Worm (Caenorhabditis elegans): ENCODE results near the gene srr-1.

Gene srr-1

DNA sequence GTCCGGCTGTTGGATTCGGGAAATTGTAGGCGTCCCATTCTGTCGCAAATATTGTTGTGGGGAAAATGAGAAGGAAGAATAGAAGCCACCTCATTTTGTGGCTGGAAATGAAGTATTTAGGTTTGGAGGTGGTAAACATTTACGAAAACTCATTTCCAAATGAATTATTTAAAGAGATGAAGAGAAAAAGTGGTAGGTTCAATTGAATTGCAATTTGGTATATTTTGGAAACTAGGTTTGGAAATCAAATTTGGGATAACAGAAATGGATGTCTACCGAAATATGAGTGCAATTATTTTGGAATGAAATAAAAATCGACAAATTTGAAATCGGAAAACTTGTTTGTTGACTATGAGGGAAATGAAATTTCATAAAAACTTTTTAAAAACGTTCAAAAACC is 44.7 kb downstream of the srr-1 start, which contains the start of gene F15B9.10:
Gene F15B9.10, minus strand, starts transcription at position 101 of the 400 bp plus-strand sequence.
- no peak for TF ChIP-seq dve-1 (tag; optimal IDR thresholded peaks at IDR 0.05)
- no peak for TF ChIP-seq C08G9.2 (tag; optimal IDR thresholded peaks at IDR 0.05)
- TF ChIP-seq mec-3 (tag; optimal IDR thresholded peaks at IDR 0.05; ENCODE audit: borderline replicate concordance): no peak
- no peak for TF ChIP-seq ama-1 (optimal IDR thresholded peaks at IDR 0.05)
- TF ChIP-seq fkh-10 (GFP tag; optimal IDR thresholded peaks at IDR 0.05): no peak
- no peak for TF ChIP-seq nfya-1 (tag; optimal IDR thresholded peaks at IDR 0.05)
- TF ChIP-seq ceh-24 (tag; optimal IDR thresholded peaks at IDR 0.05): no peak
- no peak for TF ChIP-seq ceh-18 (tag; optimal IDR thresholded peaks at IDR 0.05)
- TF ChIP-seq pha-2 (tag; optimal IDR thresholded peaks at IDR 0.05): no peak
- no peak for TF ChIP-seq odd-2 (tag; optimal IDR thresholded peaks at IDR 0.05)
- TF ChIP-seq fkh-6 (tag; optimal IDR thresholded peaks at IDR 0.05): no peak
- no peak for TF ChIP-seq elt-2 (tag; optimal IDR thresholded peaks at IDR 0.05)
- TF ChIP-seq Y22D7AL.16 (tag; optimal IDR thresholded peaks at IDR 0.05): no peak

DNA sequence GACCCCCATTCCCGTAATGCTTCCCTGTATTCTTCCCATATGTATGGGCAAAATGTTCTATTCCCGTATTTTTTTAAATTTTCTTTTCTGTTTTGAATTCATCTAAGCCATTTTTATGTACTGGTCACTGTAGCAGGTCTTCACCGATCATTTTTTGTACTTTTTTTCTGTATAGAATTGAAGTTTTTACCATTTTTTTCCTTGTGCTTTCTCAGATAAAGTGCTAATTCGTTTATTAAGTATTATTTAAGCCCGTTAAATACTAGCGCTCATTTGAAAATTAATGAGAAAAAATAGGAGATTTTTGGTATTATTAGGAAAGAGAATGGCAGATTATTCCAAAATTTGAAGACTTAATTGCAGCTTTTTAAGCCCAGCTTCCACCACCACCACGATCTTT is 46.8 kb downstream of the srr-1 start:
- TF ChIP-seq tbx-2 (tag; optimal IDR thresholded peaks at IDR 0.05): no peak
- no peak for TF ChIP-seq C38D4.7 (GFP tag; optimal IDR thresholded peaks at IDR 0.05)
- TF ChIP-seq tbx-7 (tag; optimal IDR thresholded peaks at IDR 0.05): no peak
- TF ChIP-seq che-1 (tag; optimal IDR thresholded peaks at IDR 0.05): no peak
- no peak for TF ChIP-seq hlh-15 (tag; optimal IDR thresholded peaks at IDR 0.05)
- TF ChIP-seq ref-2 (tag; optimal IDR thresholded peaks at IDR 0.05): no peak
- no peak for TF ChIP-seq ets-4 (tag; optimal IDR thresholded peaks at IDR 0.05)
- no peak for TF ChIP-seq ama-1 (optimal IDR thresholded peaks at IDR 0.05)
- no peak for TF ChIP-seq pros-1 (tag; optimal IDR thresholded peaks at IDR 0.05)
- no peak for TF ChIP-seq C08G9.2 (tag; optimal IDR thresholded peaks at IDR 0.05)
- no peak for TF ChIP-seq lin-11 (tag; optimal IDR thresholded peaks at IDR 0.05)
- no peak for TF ChIP-seq unc-3 (GFP tag; conservative IDR thresholded peaks at IDR 0.05)
- no peak for TF ChIP-seq unc-3 (tag; optimal IDR thresholded peaks at IDR 0.05)
- TF ChIP-seq ceh-9 (tag; optimal IDR thresholded peaks at IDR 0.05): no peak
- no peak for TF ChIP-seq gmeb-2 (tag; optimal IDR thresholded peaks at IDR 0.05)
- TF ChIP-seq npax-4 (tag; optimal IDR thresholded peaks at IDR 0.05): no peak
- TF ChIP-seq ceh-34 (tag; optimal IDR thresholded peaks at IDR 0.05): no peak

DNA sequence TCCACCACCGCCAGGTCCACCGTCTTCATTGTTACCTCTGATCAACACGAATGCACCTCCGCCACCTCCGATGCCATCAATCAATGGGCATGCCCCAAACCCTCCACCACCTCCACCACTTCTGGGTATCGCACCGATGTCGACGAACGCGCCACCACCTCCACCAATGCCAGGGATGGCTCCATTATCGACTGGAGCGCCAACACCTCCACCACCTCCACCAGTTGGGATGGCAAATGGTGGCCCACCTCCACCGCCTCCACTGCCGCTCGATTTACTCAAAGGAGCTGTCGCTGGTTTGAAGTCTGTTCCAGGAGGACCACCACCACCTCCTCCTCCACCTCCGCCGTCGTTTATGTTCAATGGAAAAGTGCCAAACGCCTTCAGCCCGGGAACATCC is 49.2 kb downstream of the srr-1 start:
- no peak for TF ChIP-seq unc-3 (GFP tag; conservative IDR thresholded peaks at IDR 0.05)
- TF ChIP-seq unc-3 (tag; optimal IDR thresholded peaks at IDR 0.05): no peak
- TF ChIP-seq ceh-22 (tag; optimal IDR thresholded peaks at IDR 0.05): no peak
- TF ChIP-seq pqm-1 (tag; optimal IDR thresholded peaks at IDR 0.05): no peak
- no peak for TF ChIP-seq ceh-24 (tag; optimal IDR thresholded peaks at IDR 0.05)
- no peak for TF ChIP-seq elt-4 (tag; optimal IDR thresholded peaks at IDR 0.05)
- no peak for TF ChIP-seq pag-3 (tag; optimal IDR thresholded peaks at IDR 0.05; ENCODE audit: borderline replicate concordance)
- no peak for TF ChIP-seq T23F11.4 (GFP tag; optimal IDR thresholded peaks at IDR 0.05)
- TF ChIP-seq tbx-7 (tag; optimal IDR thresholded peaks at IDR 0.05): no peak
- no peak for TF ChIP-seq ceh-34 (tag; optimal IDR thresholded peaks at IDR 0.05)
- TF ChIP-seq dve-1 (tag; optimal IDR thresholded peaks at IDR 0.05): no peak
- TF ChIP-seq ttx-3 (tag; optimal IDR thresholded peaks at IDR 0.05): no peak
- no peak for TF ChIP-seq pros-1 (tag; optimal IDR thresholded peaks at IDR 0.05)
- no peak for TF ChIP-seq nhr-232 (tag; optimal IDR thresholded peaks at IDR 0.05)
- no peak for TF ChIP-seq mec-3 (tag; optimal IDR thresholded peaks at IDR 0.05; ENCODE audit: borderline replicate concordance)
- no peak for TF ChIP-seq ceh-14 (tag; optimal IDR thresholded peaks at IDR 0.05)
- no peak for TF ChIP-seq gmeb-2 (tag; optimal IDR thresholded peaks at IDR 0.05)
- TF ChIP-seq npax-4 (tag; optimal IDR thresholded peaks at IDR 0.05): no peak
- no peak for TF ChIP-seq ceh-45 (GFP tag; IDR thresholded peaks at IDR 0.05)

DNA sequence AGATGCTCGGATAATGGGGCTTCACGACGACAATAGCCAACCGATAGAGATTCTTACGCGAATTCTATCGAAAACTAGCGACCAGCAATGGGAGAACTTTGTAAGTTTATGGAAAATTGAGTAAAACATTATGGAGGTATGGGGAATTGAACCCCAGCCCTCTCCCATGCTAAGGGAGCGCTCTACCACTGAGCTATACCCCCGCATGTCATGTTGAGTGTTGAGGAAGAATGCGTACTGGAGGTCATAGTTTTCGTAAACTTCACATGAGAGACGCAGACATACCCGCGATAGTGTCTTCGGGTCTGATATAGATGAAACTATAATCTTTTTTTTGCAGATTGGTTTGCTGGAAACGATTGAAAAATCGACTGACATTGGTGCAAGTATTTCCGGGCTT is 50.2 kb downstream of the srr-1 start:
- TF ChIP-seq ceh-48 (tag; optimal IDR thresholded peaks at IDR 0.05): peak; percentile 71
- TF ChIP-seq elt-2 (tag; optimal IDR thresholded peaks at IDR 0.05): peak; percentile 84
- TF ChIP-seq pros-1 (tag; optimal IDR thresholded peaks at IDR 0.05): peak; percentile 52
- peak; percentile 57 for TF ChIP-seq unc-42 (tag; optimal IDR thresholded peaks at IDR 0.05)
- TF ChIP-seq hlh-6 (tag; optimal IDR thresholded peaks at IDR 0.05): peak; percentile 82
- TF ChIP-seq hlh-30 (tag; optimal IDR thresholded peaks at IDR 0.05; ENCODE audit: insufficient read depth): peak; percentile 12
- peak; percentile 82 for TF ChIP-seq dmd-4 (tag; optimal IDR thresholded peaks at IDR 0.05; ENCODE audit: borderline replicate concordance)
- peak; percentile 74 for TF ChIP-seq lin-11 (tag; optimal IDR thresholded peaks at IDR 0.05)
- TF ChIP-seq mec-3 (tag; optimal IDR thresholded peaks at IDR 0.05; ENCODE audit: borderline replicate concordance): no peak
- peak; percentile 91 for TF ChIP-seq Y22D7AL.16 (tag; optimal IDR thresholded peaks at IDR 0.05)
- TF ChIP-seq nfya-1 (tag; optimal IDR thresholded peaks at IDR 0.05): peak; percentile 47
- TF ChIP-seq ceh-19 (GFP tag; optimal IDR thresholded peaks at IDR 0.05): peak; percentile 83
- TF ChIP-seq npax-4 (tag; optimal IDR thresholded peaks at IDR 0.05): peak; percentile 59
- peak; percentile 27 for TF ChIP-seq hlh-15 (tag; optimal IDR thresholded peaks at IDR 0.05)
- peak; percentile 83 for TF ChIP-seq C08G9.2 (tag; optimal IDR thresholded peaks at IDR 0.05)
- TF ChIP-seq madf-2 (tag; optimal IDR thresholded peaks at IDR 0.05): peak; percentile 78
- TF ChIP-seq pag-3 (tag; optimal IDR thresholded peaks at IDR 0.05; ENCODE audit: borderline replicate concordance): peak; percentile 66
- TF ChIP-seq ahr-1 (tag; optimal IDR thresholded peaks at IDR 0.05): peak; percentile 55
- no peak for TF ChIP-seq pha-4 (tag; optimal IDR thresholded peaks at IDR 0.05)
- TF ChIP-seq ceh-31 (tag; optimal IDR thresholded peaks at IDR 0.05): peak; percentile 67
